Worm (Caenorhabditis elegans) whole organism, L2 larva: ENCODE data around the gene T11F9.7.
"Not testable (repeated sequence)": the region's sequence is repeated elsewhere in the genome, so short reads cannot be mapped to it uniquely, and the experiment has no call there.

ENCODE experiments used
- C34F6.9 ChIP-seq: fragments of 150-350 bp; optimal IDR thresholded peaks from 2 replicates; lab custom pipeline; 2014; ENCODE audit warnings: missing biosample characterization, missing genetic modification characterization
- F13H6.1 ChIP-seq: sonication (generic microtip); optimal IDR thresholded peaks from 2 replicates; lab custom pipeline; 2016; ENCODE audit warnings: missing genetic modification characterization, missing compliant biosample characterization
- R02D3.7 ChIP-seq: fragments of 150-350 bp; optimal IDR thresholded peaks from 2 replicates; lab custom pipeline; 2014; ENCODE audit warnings: missing biosample characterization, missing genetic modification characterization
- Y55F3AM.14 ChIP-seq: fragments of 200-800 bp; sonication (Bioruptor generic); optimal IDR thresholded peaks from 2 replicates; lab custom pipeline; 2018; ENCODE audit warnings: mild to moderate bottlenecking, missing genetic modification characterization, missing compliant biosample characterization
- ZK546.5 ChIP-seq: sonication (generic microtip); optimal IDR thresholded peaks from 2 replicates; lab custom pipeline; 2017; ENCODE audit warnings: missing biosample characterization, missing genetic modification characterization
- alr-1 ChIP-seq: fragments of 150-350 bp; optimal IDR thresholded peaks from 2 replicates; lab custom pipeline; 2014; ENCODE audit warnings: missing biosample characterization, missing genetic modification characterization
- aly-2 ChIP-seq: fragments of 150-350 bp; optimal IDR thresholded peaks from 2 replicates; lab custom pipeline; 2014; ENCODE audit warnings: missing biosample characterization, missing genetic modification characterization
- ama-1 ChIP-seq: fragments of 150-350 bp; optimal IDR thresholded peaks from 2 replicates; lab custom pipeline; 2018; ENCODE audit warnings: inconsistent platforms
- blmp-1 ChIP-seq: sonication (generic microtip); optimal IDR thresholded peaks from 2 replicates; lab custom pipeline; 2017; ENCODE audit warnings: missing genetic modification characterization, mild to moderate bottlenecking, missing compliant biosample characterization, antibody characterized with exemption, moderate library complexity; ENCODE audit not compliant: insufficient read depth
- ceh-82 ChIP-seq: fragments of 150-350 bp; optimal IDR thresholded peaks from 2 replicates; lab custom pipeline; 2014; ENCODE audit warnings: missing biosample characterization, missing genetic modification characterization
- crh-2 ChIP-seq: sonication (generic microtip); optimal IDR thresholded peaks from 2 replicates; lab custom pipeline; 2017; ENCODE audit warnings: missing biosample characterization, missing genetic modification characterization
- egl-27 ChIP-seq: sonication (generic microtip); optimal IDR thresholded peaks from 3 replicates; lab custom pipeline; 2017; ENCODE audit warnings: missing biosample characterization, missing genetic modification reagents, missing genetic modification characterization
- elt-3 ChIP-seq: sonication (generic microtip); optimal IDR thresholded peaks from 2 replicates; lab custom pipeline; 2017; ENCODE audit warnings: missing biosample characterization, missing genetic modification characterization
- fos-1 ChIP-seq: fragments of 150-350 bp; optimal IDR thresholded peaks from 2 replicates; lab custom pipeline; 2014; ENCODE audit warnings: missing biosample characterization, missing genetic modification characterization
- gmeb-1 ChIP-seq: fragments of 150-350 bp; optimal IDR thresholded peaks from 2 replicates; lab custom pipeline; 2014; ENCODE audit warnings: missing biosample characterization, missing genetic modification characterization
- lin-11 ChIP-seq: fragments of 150-350 bp; sonication (generic microtip); optimal IDR thresholded peaks from 2 replicates; lab custom pipeline; 2014; ENCODE audit warnings: missing biosample characterization, missing genetic modification characterization, inconsistent platforms, mixed read lengths
- lin-13 ChIP-seq: fragments of 150-350 bp; optimal IDR thresholded peaks from 2 replicates; lab custom pipeline; 2014; ENCODE audit warnings: missing biosample characterization, missing genetic modification reagents, missing genetic modification characterization
- lsy-2 ChIP-seq, 2 experiments: fragments of 150-350 bp in 1 of 2; sonication (generic microtip) in 1 of 2; optimal IDR thresholded peaks; 2 replicates each; lab custom pipeline; 2014 to 2017; ENCODE audit warnings: missing biosample characterization in 2 of 2, missing genetic modification characterization in 2 of 2
- mdl-1 ChIP-seq, 2 experiments: fragments of 150-350 bp in 1 of 2; sonication (generic microtip) in 1 of 2; optimal IDR thresholded peaks; 2 replicates each; lab custom pipeline; 2017; ENCODE audit warnings: missing biosample characterization in 2 of 2, missing genetic modification characterization in 2 of 2
- nhr-12 ChIP-seq: fragments of 150-350 bp; optimal IDR thresholded peaks from 2 replicates; lab custom pipeline; 2014; ENCODE audit warnings: missing biosample characterization, missing genetic modification characterization
- nhr-129 ChIP-seq: fragments of 150-350 bp; optimal IDR thresholded peaks from 2 replicates; lab custom pipeline; 2014; ENCODE audit warnings: missing biosample characterization, missing genetic modification characterization
- nhr-21 ChIP-seq: fragments of 150-350 bp; optimal IDR thresholded peaks from 2 replicates; lab custom pipeline; 2014; ENCODE audit warnings: missing biosample characterization, missing genetic modification characterization
- nhr-23 ChIP-seq: fragments of 150-350 bp; optimal IDR thresholded peaks from 2 replicates; lab custom pipeline; 2014; ENCODE audit warnings: missing biosample characterization, missing genetic modification reagents, missing genetic modification characterization
- nhr-237 ChIP-seq: fragments of 150-350 bp; optimal IDR thresholded peaks from 2 replicates; lab custom pipeline; 2014; ENCODE audit warnings: missing biosample characterization, missing genetic modification characterization
- nhr-25 ChIP-seq: fragments of 150-350 bp; sonication (generic microtip); optimal IDR thresholded peaks from 3 replicates; lab custom pipeline; 2014; ENCODE audit warnings: missing biosample characterization, missing genetic modification characterization
- nhr-6 ChIP-seq: fragments of 150-350 bp; optimal IDR thresholded peaks from 2 replicates; lab custom pipeline; 2014; ENCODE audit warnings: missing biosample characterization, missing genetic modification characterization
- sem-4 ChIP-seq: fragments of 150-350 bp; optimal IDR thresholded peaks from 2 replicates; lab custom pipeline; 2014; ENCODE audit warnings: missing biosample characterization, missing genetic modification reagents, missing genetic modification characterization
- skn-1 ChIP-seq: sonication (generic microtip); optimal IDR thresholded peaks from 2 replicates; lab custom pipeline; 2017; ENCODE audit warnings: missing biosample characterization, missing genetic modification characterization
- sma-3 ChIP-seq: sonication (generic microtip); optimal IDR thresholded peaks from 2 replicates; lab custom pipeline; 2016; ENCODE audit warnings: missing genetic modification reagents, missing genetic modification characterization, missing compliant biosample characterization
- sma-9 ChIP-seq, 2 experiments: fragments of 150-350 bp in 1 of 2; sonication (generic microtip) in 1 of 2; optimal IDR thresholded peaks; 2 replicates each; lab custom pipeline; 2014 to 2016; ENCODE audit warnings: missing genetic modification characterization in 2 of 2, mild to moderate bottlenecking in 1 of 2, missing biosample characterization in 1 of 2, missing compliant biosample characterization in 1 of 2, missing genetic modification reagents in 1 of 2, moderate library complexity in 1 of 2
- snpc-4 ChIP-seq: fragments of 150-350 bp; optimal IDR thresholded peaks from 2 replicates; lab custom pipeline; 2014; ENCODE audit warnings: missing biosample characterization, missing genetic modification characterization
- unc-55 ChIP-seq: fragments of 150-350 bp; sonication (generic microtip); optimal IDR thresholded peaks from 3 replicates; lab custom pipeline; 2014; ENCODE audit warnings: missing biosample characterization, missing genetic modification reagents, missing genetic modification characterization
- zag-1 ChIP-seq: fragments of 150-350 bp; optimal IDR thresholded peaks from 2 replicates; lab custom pipeline; 2014; ENCODE audit warnings: missing biosample characterization, missing genetic modification characterization
- ztf-1 ChIP-seq: fragments of 200-800 bp; sonication (Bioruptor generic); conservative IDR thresholded peaks from 2 replicates; pipeline ENCODE4 v1.3.6; 2022; ENCODE audit warnings: missing genetic modification characterization, missing compliant biosample characterization
- ztf-4 ChIP-seq: fragments of 150-350 bp; optimal IDR thresholded peaks from 2 replicates; lab custom pipeline; 2014; ENCODE audit warnings: missing biosample characterization, missing genetic modification characterization

Gene T11F9.7

DNA sequence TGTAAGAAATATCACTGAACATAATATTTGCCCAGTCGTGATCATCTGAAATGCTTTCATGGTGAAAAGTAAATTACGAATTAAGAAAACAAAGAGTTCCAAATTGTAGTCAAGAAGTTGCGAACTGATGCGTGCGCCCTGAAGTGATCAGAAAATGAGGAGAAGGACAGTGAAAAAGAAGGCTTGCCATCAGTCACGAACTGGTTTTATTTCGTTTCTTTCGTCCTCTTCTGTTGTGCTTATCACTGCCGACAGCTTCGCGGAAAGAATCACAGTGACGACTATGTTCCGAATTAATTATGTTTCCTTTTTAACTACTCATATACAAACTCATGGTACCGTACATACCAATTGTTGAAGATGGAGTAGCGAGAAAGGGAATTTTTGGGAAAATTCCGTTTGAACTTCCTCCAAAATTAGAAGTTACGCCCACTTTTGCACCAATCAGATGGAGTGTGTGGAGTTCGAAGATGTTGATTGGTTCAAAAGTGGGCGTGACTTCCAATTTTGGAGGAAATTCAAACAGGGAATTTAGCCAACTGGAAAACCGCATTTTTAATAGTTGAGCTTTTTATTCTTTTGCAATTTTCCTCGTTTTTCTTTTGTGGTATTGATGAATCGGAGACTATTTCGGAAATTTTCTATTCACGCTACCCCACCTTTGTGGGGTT, 27.5 kb downstream of the T11F9.7 start, which contains the start of gene C55A6.12:
Gene C55A6.12 (minus strand): TSS at position 51 of the 671 bp plus-strand sequence.
- peak; percentile 10 for TF ChIP-seq gmeb-1 (tag; lab: Kevin White, UChicago)
- no peak for TF ChIP-seq nhr-6 (tag; lab: Kevin White, UChicago)
- TF ChIP-seq, all 48 proteins: peak for 1

DNA sequence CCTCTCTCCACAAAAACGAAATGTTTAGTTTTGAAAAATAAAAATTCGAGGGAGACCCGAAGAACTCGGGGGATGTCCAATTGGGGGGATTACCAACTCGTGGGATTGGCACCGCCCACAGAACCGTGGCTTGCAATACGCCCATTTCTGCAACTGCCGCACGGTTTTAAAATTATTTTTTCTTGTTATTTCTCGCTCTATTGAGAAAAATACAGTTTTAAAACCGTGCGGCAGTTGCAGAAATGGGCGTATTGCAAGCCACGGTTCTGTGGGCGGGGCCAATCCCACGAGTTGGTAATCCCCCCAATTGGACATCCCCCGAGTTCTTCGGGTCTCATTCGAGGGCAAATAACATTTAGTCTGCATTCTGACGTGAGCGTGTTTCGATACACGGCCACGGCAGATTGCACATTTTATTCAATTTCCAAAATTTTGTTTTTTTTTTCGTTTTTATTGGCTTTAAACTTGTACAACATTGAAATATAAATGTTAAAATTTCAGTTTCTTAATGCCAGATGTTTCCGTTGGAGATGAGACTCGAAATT, 29.2 kb downstream of the T11F9.7 start, which contains the start of the genes C55A6.1 and C55A6.10:
Gene C55A6.1 (minus strand): TSS at position 116 of the 545 bp plus-strand sequence.
Gene C55A6.10 (plus strand): TSS at position 495 of the 545 bp plus-strand sequence.
- TF ChIP-seq nhr-21 (tag; lab: Kevin White, UChicago) (peak; percentile 40), lin-13 (GFP tag; lab: Kevin White, UChicago) (peak; percentile 69), F13H6.1 (tag; lab: Kevin White, UChicago) (peak; percentile 85), fos-1 (peak; percentile 25), sma-9 (GFP tag; optimal IDR thresholded peaks at IDR 0.05; lab: Kevin White, UChicago) (peak; percentile 69), lsy-2 (tag; optimal IDR thresholded peaks at IDR 0.05; lab: Kevin White, UChicago) (peak; percentile 34 to 73), crh-2 (tag; lab: Kevin White, UChicago) (peak; percentile 73), nhr-129 (tag; lab: Kevin White, UChicago) (peak; percentile 54), gmeb-1 (tag; lab: Kevin White, UChicago) (peak; percentile 59), nhr-6 (tag; lab: Kevin White, UChicago) (peak; percentile 18), lin-11 (tag; lab: Kevin White, UChicago) (peak; percentile 70), C34F6.9 (peak; percentile 63), sma-3 (GFP tag; lab: Kevin White, UChicago) (peak; percentile 83), blmp-1 (tag; lab: Kevin White, UChicago) (peak; percentile 10), sem-4 (tag; lab: Kevin White, UChicago) (peak; percentile 46), zag-1 (tag; lab: Kevin White, UChicago) (peak; percentile 2), unc-55 (GFP tag; lab: Kevin White, UChicago) (peak; percentile 66), nhr-25 (peak; percentile 74), mdl-1 (tag; optimal IDR thresholded peaks at IDR 0.05; lab: Kevin White, UChicago) (peak in 1 of 2 experiments; percentile 8)
- TF ChIP-seq sma-9 (tag; optimal IDR thresholded peaks at IDR 0.05; lab: Kevin White, UChicago) = not testable (repeated sequence)

DNA sequence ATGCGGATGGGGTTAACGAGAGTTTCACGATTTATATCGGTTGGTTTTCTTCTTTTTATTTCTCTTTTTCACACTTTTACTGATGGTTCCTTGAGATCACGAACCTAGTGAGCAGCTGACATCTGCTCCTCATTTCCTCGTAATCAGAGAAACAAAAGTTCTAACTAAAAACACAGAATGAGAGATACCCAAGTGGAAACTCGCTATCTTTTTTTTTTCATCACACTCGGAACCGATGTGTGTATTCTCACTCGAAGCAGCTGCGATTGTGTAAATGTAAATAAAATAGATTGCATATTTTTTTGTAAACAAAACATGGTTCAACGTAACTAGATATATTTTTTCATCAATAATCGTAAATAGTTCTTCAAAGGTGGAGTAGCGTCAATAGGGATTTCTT, 30.6 kb downstream of the T11F9.7 start:
- peak; percentile 52 for TF ChIP-seq sma-9 (GFP tag; optimal IDR thresholded peaks at IDR 0.05; lab: Kevin White, UChicago)
- no peak for TF ChIP-seq sma-9 (tag; optimal IDR thresholded peaks at IDR 0.05; lab: Kevin White, UChicago)
- TF ChIP-seq ztf-1 (GFP tag; lab: Robert Waterston, UW) = no peak
- peak; percentile 46 for TF ChIP-seq nhr-129 (tag; lab: Kevin White, UChicago)
- peak; percentile 80 for TF ChIP-seq F13H6.1 (tag; lab: Kevin White, UChicago)
- peak; percentile 44 for TF ChIP-seq C34F6.9
- TF ChIP-seq lsy-2 (tag; optimal IDR thresholded peaks at IDR 0.05; lab: Kevin White, UChicago) = peak in 1 of 2 experiments; percentile 36

DNA sequence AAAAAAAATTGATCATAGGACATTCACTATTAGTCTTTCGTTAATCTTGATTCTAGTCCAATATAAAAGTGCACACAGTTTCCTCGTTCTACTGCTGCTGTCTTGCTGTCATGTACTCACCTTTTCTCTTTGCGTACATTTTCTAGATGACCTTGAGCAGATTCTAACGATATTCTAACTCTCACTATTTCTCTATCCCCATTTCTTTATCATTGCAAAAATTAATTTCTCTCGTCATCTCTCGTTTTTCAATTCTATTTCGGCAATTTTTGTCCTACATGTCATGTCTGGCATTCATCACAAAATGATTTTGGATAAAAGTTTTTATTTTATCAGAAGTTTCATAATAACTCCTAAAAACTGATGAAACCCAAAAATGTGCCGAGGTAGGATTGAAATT, 33.0 kb downstream of the T11F9.7 start, which contains the start of gene ttll-5:
Gene ttll-5 (plus strand): TSS at position 288 of the 400 bp plus-strand sequence.
- no peak for TF ChIP-seq nhr-23 (tag; lab: Kevin White, UChicago)
- TF ChIP-seq crh-2 (tag; lab: Kevin White, UChicago) = no peak
- no peak for TF ChIP-seq R02D3.7
- TF ChIP-seq skn-1 (tag; lab: Kevin White, UChicago) = no peak
- TF ChIP-seq ceh-82 (tag; lab: Kevin White, UChicago) = no peak
- TF ChIP-seq egl-27 = no peak
- no peak for TF ChIP-seq sem-4 (tag; lab: Kevin White, UChicago)
- TF ChIP-seq nhr-12 (tag; lab: Kevin White, UChicago) = no peak
- TF ChIP-seq lsy-2 (tag; optimal IDR thresholded peaks at IDR 0.05; lab: Kevin White, UChicago) = no peak
- peak; percentile 70 for TF ChIP-seq blmp-1 (tag; lab: Kevin White, UChicago)
- no peak for TF ChIP-seq aly-2
- TF ChIP-seq nhr-21 (tag; lab: Kevin White, UChicago) = no peak
- peak; percentile 35 for TF ChIP-seq fos-1
- TF ChIP-seq elt-3 (tag; lab: Kevin White, UChicago) = no peak
- peak; percentile 87 for TF ChIP-seq sma-9 (GFP tag; optimal IDR thresholded peaks at IDR 0.05; lab: Kevin White, UChicago)
- TF ChIP-seq sma-9 (tag; optimal IDR thresholded peaks at IDR 0.05; lab: Kevin White, UChicago) = no peak
- peak; percentile 12 for TF ChIP-seq sma-3 (GFP tag; lab: Kevin White, UChicago)
- TF ChIP-seq nhr-25 = peak; percentile 66
- TF ChIP-seq snpc-4 (tag; lab: Kevin White, UChicago) = no peak
- TF ChIP-seq nhr-237 (tag; lab: Kevin White, UChicago) = no peak
- TF ChIP-seq Y55F3AM.14 (GFP tag; lab: Kevin White, UChicago) = no peak
- TF ChIP-seq F13H6.1 (tag; lab: Kevin White, UChicago) = no peak
- no peak for TF ChIP-seq alr-1
- TF ChIP-seq ZK546.5 (tag; lab: Kevin White, UChicago) = no peak
- no peak for TF ChIP-seq ztf-4 (tag; lab: Kevin White, UChicago)
- TF ChIP-seq lin-11 (tag; lab: Kevin White, UChicago) = no peak
- no peak for TF ChIP-seq ama-1 (lab: Kevin White, UChicago)
